Fruit fly (Drosophila melanogaster) whole organism, embryonic: ENCODE results near the gene CG8907.
A peak's percentile ranks its signal among the peaks of the same experiment; 100 is the strongest.

ENCODE experiments used
- Asciz ChIP-seq: fragments of 200-800 bp; sonication (Bioruptor generic); optimal IDR thresholded peaks from 2 replicates; lab custom pipeline; 2017; ENCODE audit warnings: missing biosample characterization, mild to moderate bottlenecking, missing genetic modification characterization, missing genetic modification reagents
- CG1024 ChIP-seq: fragments of 200-800 bp; sonication (Bioruptor generic); IDR thresholded peaks from 2 replicates; pipeline ENCODE4 v1.3.6; 2022; ENCODE audit warnings: missing biosample characterization, missing genetic modification characterization
- CG10565 ChIP-seq: fragments of 200-800 bp; sonication (Bioruptor generic); optimal IDR thresholded peaks from 3 replicates; lab custom pipeline; 2016; ENCODE audit warnings: missing biosample characterization, mild to moderate bottlenecking, missing genetic modification characterization
- CG1233 ChIP-seq: fragments of 200-800 bp; sonication (Bioruptor generic); optimal IDR thresholded peaks from 4 replicates; lab custom pipeline; 2018; ENCODE audit warnings: missing biosample characterization, mild to moderate bottlenecking, missing genetic modification characterization
- CG12744 ChIP-seq: fragments of 200-800 bp; sonication (Bioruptor generic); optimal IDR thresholded peaks from 2 replicates; lab custom pipeline; 2016; ENCODE audit warnings: missing biosample characterization, missing genetic modification characterization
- CG12942 ChIP-seq: fragments of 200-800 bp; sonication (Bioruptor generic); optimal IDR thresholded peaks from 3 replicates; lab custom pipeline; 2016; ENCODE audit warnings: missing biosample characterization, missing genetic modification characterization
- CG15696 ChIP-seq: fragments of 200-800 bp; sonication (Bioruptor generic); optimal IDR thresholded peaks from 2 replicates; lab custom pipeline; 2019; ENCODE audit warnings: missing biosample characterization, mild to moderate bottlenecking, missing genetic modification characterization, moderate library complexity
- CG1602 ChIP-seq: fragments of 200-800 bp; sonication (Bioruptor generic); optimal IDR thresholded peaks from 3 replicates; lab custom pipeline; 2016; ENCODE audit warnings: missing biosample characterization, missing genetic modification characterization
- CG17186 ChIP-seq: fragments of 200-800 bp; sonication (Bioruptor generic); optimal IDR thresholded peaks from 3 replicates; lab custom pipeline; 2017; ENCODE audit warnings: missing biosample characterization, missing genetic modification reagents, missing genetic modification characterization
- CG18011 ChIP-seq: fragments of 200-800 bp; sonication (Bioruptor generic); optimal IDR thresholded peaks from 2 replicates; lab custom pipeline; 2017; ENCODE audit warnings: missing biosample characterization, missing genetic modification characterization, mild to moderate bottlenecking, moderate library complexity, missing genotype
- CG18764 ChIP-seq: fragments of 200-800 bp; sonication (Bioruptor generic); optimal IDR thresholded peaks from 3 replicates; lab custom pipeline; 2016; ENCODE audit warnings: missing biosample characterization, missing genetic modification characterization
- CG2712 ChIP-seq: fragments of 200-800 bp; optimal IDR thresholded peaks from 3 replicates; lab custom pipeline; 2019; ENCODE audit warnings: missing biosample characterization, mild to moderate bottlenecking, missing genetic modification characterization, moderate library complexity
- CG30403 ChIP-seq: fragments of 200-800 bp; sonication (Bioruptor generic); optimal IDR thresholded peaks from 3 replicates; lab custom pipeline; 2016; ENCODE audit warnings: missing biosample characterization, missing genetic modification characterization
- CG3407 ChIP-seq: fragments of 200-800 bp; sonication (Bioruptor generic); optimal IDR thresholded peaks from 2 replicates; lab custom pipeline; 2018; ENCODE audit warnings: missing biosample characterization, mild to moderate bottlenecking, missing genetic modification characterization
- CG34224 ChIP-seq: fragments of 200-800 bp; sonication (Bioruptor generic); IDR thresholded peaks from 3 replicates; pipeline ENCODE4 v1.3.6; 2022; ENCODE audit warnings: missing biosample characterization, missing genetic modification characterization; ENCODE audit not compliant: partially characterized antibody
- CG4360 ChIP-seq: fragments of 200-800 bp; sonication (Bioruptor generic); IDR thresholded peaks from 2 replicates; pipeline ENCODE4 v1.3.6; 2022; ENCODE audit warnings: missing biosample characterization, missing genetic modification characterization
- CG4424 ChIP-seq: fragments of 200-800 bp; sonication (Bioruptor generic); optimal IDR thresholded peaks from 3 replicates; lab custom pipeline; 2016; ENCODE audit warnings: missing biosample characterization, missing genetic modification characterization
- CG4617 ChIP-seq: fragments of 200-800 bp; sonication (Bioruptor generic); optimal IDR thresholded peaks from 3 replicates; lab custom pipeline; 2016; ENCODE audit warnings: missing biosample characterization, missing genetic modification characterization, borderline replicate concordance
- CG4820 ChIP-seq: fragments of 200-800 bp; sonication (Bioruptor generic); optimal IDR thresholded peaks from 3 replicates; lab custom pipeline; 2016; ENCODE audit warnings: missing biosample characterization, missing genetic modification characterization
- CG5245 ChIP-seq: fragments of 200-800 bp; sonication (Bioruptor generic); optimal IDR thresholded peaks from 3 replicates; lab custom pipeline; 2016; ENCODE audit warnings: missing biosample characterization, missing genetic modification characterization
- CG6683 ChIP-seq: fragments of 200-800 bp; sonication (Bioruptor generic); optimal IDR thresholded peaks from 2 replicates; lab custom pipeline; 2017; ENCODE audit warnings: missing biosample characterization, mild to moderate bottlenecking, missing genetic modification characterization, missing genetic modification reagents
- CG6854 ChIP-seq: fragments of 200-800 bp; sonication (Bioruptor generic); optimal IDR thresholded peaks from 3 replicates; lab custom pipeline; 2017; ENCODE audit warnings: missing biosample characterization, mild to moderate bottlenecking, missing genetic modification characterization
- CG8290 ChIP-seq, 3 experiments: fragments of 200-800 bp; sonication (Bioruptor generic); optimal IDR thresholded peaks; 2 replicates each; lab custom pipeline; 2016 to 2019; ENCODE audit warnings: missing biosample characterization in 3 of 3, missing genetic modification characterization in 3 of 3, mild to moderate bottlenecking in 2 of 3, moderate library complexity in 1 of 3
- CG9817 ChIP-seq: fragments of 200-800 bp; sonication (Bioruptor generic); optimal IDR thresholded peaks from 2 replicates; lab custom pipeline; 2018; ENCODE audit warnings: missing biosample characterization, mild to moderate bottlenecking, missing genetic modification characterization, moderate library complexity
- D ChIP-seq, 2 experiments: fragments of 200-800 bp in 1 of 2; fragments of >200 bp in 1 of 2; sonication (Bioruptor generic) in 1 of 2; optimal IDR thresholded peaks; 2 replicates in 1 of 2; 3 replicates in 1 of 2; lab custom pipeline; 2017; ENCODE audit warnings: mild to moderate bottlenecking in 1 of 2, missing biosample characterization in 1 of 2, missing genetic modification characterization in 1 of 2, missing genetic modification reagents in 1 of 2
- D19B ChIP-seq: fragments of 200-800 bp; sonication (Bioruptor generic); optimal IDR thresholded peaks from 2 replicates; lab custom pipeline; 2017; ENCODE audit warnings: missing biosample characterization, mild to moderate bottlenecking, missing genetic modification characterization
- Ets65A ChIP-seq: fragments of 200-800 bp; sonication (Bioruptor generic); peaks from one replicate; lab custom pipeline; 2016; ENCODE audit warnings: missing biosample characterization, missing genetic modification characterization
- HHEX ChIP-seq: fragments of 200-800 bp; sonication (Bioruptor generic); optimal IDR thresholded peaks from 3 replicates; lab custom pipeline; 2017; ENCODE audit warnings: missing biosample characterization, mild to moderate bottlenecking, missing genetic modification characterization, missing genetic modification reagents
- Meics ChIP-seq: fragments of 200-800 bp; sonication (Bioruptor generic); optimal IDR thresholded peaks from 2 replicates; lab custom pipeline; 2017; ENCODE audit warnings: missing biosample characterization, mild to moderate bottlenecking, missing genetic modification characterization
- Nf-YA ChIP-seq: fragments of 200-800 bp; sonication (Bioruptor generic); IDR thresholded peaks from 2 replicates; pipeline ENCODE4 v1.3.6; 2022; ENCODE audit warnings: missing biosample characterization, missing genetic modification characterization
- Nf-YC ChIP-seq: fragments of 200-800 bp; optimal IDR thresholded peaks from 3 replicates; lab custom pipeline; 2019; ENCODE audit warnings: missing biosample characterization, mild to moderate bottlenecking, missing genetic modification characterization, moderate library complexity
- Pdp1 ChIP-seq, 2 experiments: fragments of 200-800 bp; sonication (Bioruptor generic); optimal IDR thresholded peaks; 3 replicates each; lab custom pipeline; 2016; ENCODE audit warnings: missing biosample characterization in 2 of 2, missing genetic modification characterization in 2 of 2, mild to moderate bottlenecking in 1 of 2, moderate library complexity in 1 of 2
- bab2 ChIP-seq: fragments of 200-800 bp; sonication (Bioruptor generic); optimal IDR thresholded peaks from 2 replicates; lab custom pipeline; 2016; ENCODE audit warnings: missing biosample characterization, missing genetic modification characterization
- bsh ChIP-seq, 2 experiments: fragments of 200-800 bp; sonication (Bioruptor generic); optimal IDR thresholded peaks; 2 replicates each; lab custom pipeline; 2017 to 2018; ENCODE audit warnings: mild to moderate bottlenecking in 2 of 2, missing biosample characterization in 2 of 2, missing genetic modification characterization in 2 of 2, moderate library complexity in 1 of 2
- chif ChIP-seq, 2 experiments: fragments of 200-800 bp; sonication (Bioruptor generic); optimal IDR thresholded peaks; 3 replicates each; lab custom pipeline; 2016; ENCODE audit warnings: missing biosample characterization in 2 of 2, missing genetic modification characterization in 2 of 2
- chinmo ChIP-seq: fragments of 200-800 bp; sonication (Bioruptor generic); IDR thresholded peaks from 4 replicates; pipeline ENCODE4 v1.3.6; 2022; ENCODE audit warnings: missing biosample characterization, missing genetic modification characterization; ENCODE audit not compliant: partially characterized antibody
- dysf ChIP-seq: fragments of 200-800 bp; sonication (Bioruptor generic); IDR thresholded peaks from 3 replicates; pipeline ENCODE4 v1.3.6; 2022; ENCODE audit warnings: missing biosample characterization, missing genetic modification characterization
- ems ChIP-seq: fragments of 200-800 bp; sonication (Bioruptor generic); optimal IDR thresholded peaks from 3 replicates; lab custom pipeline; 2016; ENCODE audit warnings: missing biosample characterization, missing genetic modification characterization
- fd3F ChIP-seq: fragments of 200-800 bp; sonication (Bioruptor generic); optimal IDR thresholded peaks from 2 replicates; lab custom pipeline; 2018; ENCODE audit warnings: missing biosample characterization, mild to moderate bottlenecking, missing genetic modification characterization, moderate library complexity
- jumu ChIP-seq: fragments of 200-800 bp; sonication (Bioruptor generic); optimal IDR thresholded peaks from 3 replicates; lab custom pipeline; 2016; ENCODE audit warnings: missing biosample characterization, missing genetic modification characterization
- lab ChIP-seq: fragments of 200-800 bp; sonication (Bioruptor generic); optimal IDR thresholded peaks from 3 replicates; lab custom pipeline; 2017; ENCODE audit warnings: missing biosample characterization, missing genetic modification characterization, mild to moderate bottlenecking, moderate library complexity, missing genetic modification reagents
- pnt ChIP-seq: fragments of 200-800 bp; sonication (Bioruptor generic); optimal IDR thresholded peaks from 3 replicates; lab custom pipeline; 2016; ENCODE audit warnings: missing biosample characterization, missing genetic modification characterization
- ranshi ChIP-seq: fragments of 200-800 bp; sonication (Bioruptor generic); IDR thresholded peaks from 2 replicates; pipeline ENCODE4 v1.3.6; 2022; ENCODE audit warnings: missing biosample characterization, missing genetic modification characterization
- sens ChIP-seq: fragments of 200-800 bp; sonication (Bioruptor generic); peaks from one replicate; lab custom pipeline; 2016; ENCODE audit warnings: missing biosample characterization, missing genetic modification characterization
- seq ChIP-seq: fragments of 200-800 bp; sonication (Bioruptor generic); IDR thresholded peaks from 2 replicates; pipeline ENCODE4 v1.3.6; 2022; ENCODE audit warnings: missing biosample characterization, missing genetic modification characterization
- sisA ChIP-seq: fragments of 200-800 bp; sonication (Bioruptor generic); IDR thresholded peaks from 2 replicates; pipeline ENCODE4 v1.3.6; 2022; ENCODE audit warnings: missing biosample characterization, missing genetic modification characterization
- trh ChIP-seq: fragments of 200-800 bp; sonication (Bioruptor generic); optimal IDR thresholded peaks from 2 replicates; lab custom pipeline; 2016; ENCODE audit warnings: missing biosample characterization, missing genetic modification characterization
- wdn ChIP-seq: fragments of 200-800 bp; sonication (Bioruptor generic); IDR thresholded peaks from 2 replicates; pipeline ENCODE4 v1.3.6; 2022; ENCODE audit warnings: missing biosample characterization, missing genetic modification characterization
- z ChIP-seq: fragments of 200-800 bp; sonication (Bioruptor generic); IDR thresholded peaks from 3 replicates; pipeline ENCODE4 v1.3.6; 2022; ENCODE audit warnings: missing biosample characterization, missing genetic modification characterization
- zen ChIP-seq: fragments of 200-800 bp; sonication (Bioruptor generic); optimal IDR thresholded peaks from 3 replicates; lab custom pipeline; 2018; ENCODE audit warnings: missing biosample characterization, mild to moderate bottlenecking, missing genetic modification characterization, moderate library complexity

The CG8907 gene

dm6 chr3R:17060244-17060664 is 52.2 kb downstream of the CG8907 start (continued):
- TF ChIP-seq Nf-YC (tag; lab: Kevin White, UChicago) (no peak), CG10565 (GFP tag; lab: Kevin White, UChicago) (no peak), trh (GFP tag; lab: Kevin White, UChicago) (no peak), sens (GFP tag; lab: Kevin White, UChicago) (peak; percentile 94), bab2 (GFP tag; lab: Kevin White, UChicago) (peak; percentile 1), CG4617 (no peak), fd3F (GFP tag; lab: Kevin White, UChicago) (peak; percentile 5), CG6854 (GFP tag; lab: Kevin White, UChicago) (no peak), CG17186 (GFP tag; lab: Kevin White, UChicago) (no peak), Asciz (GFP tag; lab: Kevin White, UChicago) (peak; percentile 69), D19B (GFP tag; lab: Kevin White, UChicago) (no peak), wdn (no peak), CG18011 (GFP tag; lab: Kevin White, UChicago) (no peak), CG1024 (GFP tag; lab: Robert Waterston, UW) (no peak), CG3407 (GFP tag; lab: Kevin White, UChicago) (peak; percentile 37), CG1233 (GFP tag; lab: Kevin White, UChicago) (peak; percentile 30), HHEX (GFP tag; lab: Kevin White, UChicago) (peak; percentile 8), pnt (GFP tag; lab: Kevin White, UChicago) (peak; percentile 10), sisA (GFP tag; lab: Robert Waterston, UW) (0 out of 2 replicates have a peak, but pooled peaks have one; percentile 10), CG4360 (GFP tag; lab: Robert Waterston, UW) (no peak), CG4424 (GFP tag; lab: Kevin White, UChicago) (peak; percentile 67), CG1602 (peak; percentile 13), ems (peak; percentile 16), jumu (peak; percentile 17), CG34224 (GFP tag; lab: Robert Waterston, UW) (no peak), CG5245 (GFP tag; lab: Kevin White, UChicago) (no peak), chinmo (GFP tag; lab: Robert Waterston, UW) (no peak), z (GFP tag; lab: Robert Waterston, UW) (no peak), CG12744 (GFP tag; lab: Kevin White, UChicago) (peak; percentile 15), zen (tag; lab: Kevin White, UChicago) (no peak), bsh (GFP tag; optimal IDR thresholded peaks at IDR 0.05; lab: Kevin White, UChicago) (peak; percentile 49 to 53), CG8290 (GFP tag; optimal IDR thresholded peaks at IDR 0.05; lab: Kevin White, UChicago) (peak; percentile 52), CG8290 (tag; optimal IDR thresholded peaks at IDR 0.05; lab: Kevin White, UChicago) (peak in 1 of 2 experiments; percentile 87), CG18764 (GFP tag; lab: Kevin White, UChicago) (no peak), Ets65A (GFP tag; lab: Kevin White, UChicago) (peak; percentile 83), chif (GFP tag; optimal IDR thresholded peaks at IDR 0.05; lab: Kevin White, UChicago) (peak in 1 of 2 experiments; percentile 3), CG2712 (tag; lab: Kevin White, UChicago) (peak; percentile 63), CG6683 (GFP tag; lab: Kevin White, UChicago) (no peak), D (optimal IDR thresholded peaks at IDR 0.05; lab: Kevin White, UChicago) (no peak), D (GFP tag; optimal IDR thresholded peaks at IDR 0.05; lab: Kevin White, UChicago) (peak; percentile 44), CG30403 (GFP tag; lab: Kevin White, UChicago) (peak; percentile 73), lab (GFP tag; lab: Kevin White, UChicago) (peak; percentile 35), seq (no peak; the same call in none of the 2 replicates), Nf-YA (GFP tag; lab: Robert Waterston, UW) (no peak), Meics (GFP tag; lab: Kevin White, UChicago) (peak; percentile 57), CG4820 (GFP tag; lab: Kevin White, UChicago) (peak; percentile 23), dysf (no peak), Pdp1 (GFP tag; optimal IDR thresholded peaks at IDR 0.05; lab: Kevin White, UChicago) (peak; percentile 7 to 9), CG15696 (tag; lab: Kevin White, UChicago) (peak; percentile 51), CG12942 (GFP tag; lab: Kevin White, UChicago) (peak; percentile 30), ranshi (GFP tag; lab: Robert Waterston, UW) (peak; percentile 24; the same call in 1 of the 2 replicates), CG9817 (tag; lab: Kevin White, UChicago) (peak; percentile 3)
